Fruit fly (Drosophila melanogaster): Measurements from ENCODE around the gene CG4709.

CG4709 gene

DNA sequence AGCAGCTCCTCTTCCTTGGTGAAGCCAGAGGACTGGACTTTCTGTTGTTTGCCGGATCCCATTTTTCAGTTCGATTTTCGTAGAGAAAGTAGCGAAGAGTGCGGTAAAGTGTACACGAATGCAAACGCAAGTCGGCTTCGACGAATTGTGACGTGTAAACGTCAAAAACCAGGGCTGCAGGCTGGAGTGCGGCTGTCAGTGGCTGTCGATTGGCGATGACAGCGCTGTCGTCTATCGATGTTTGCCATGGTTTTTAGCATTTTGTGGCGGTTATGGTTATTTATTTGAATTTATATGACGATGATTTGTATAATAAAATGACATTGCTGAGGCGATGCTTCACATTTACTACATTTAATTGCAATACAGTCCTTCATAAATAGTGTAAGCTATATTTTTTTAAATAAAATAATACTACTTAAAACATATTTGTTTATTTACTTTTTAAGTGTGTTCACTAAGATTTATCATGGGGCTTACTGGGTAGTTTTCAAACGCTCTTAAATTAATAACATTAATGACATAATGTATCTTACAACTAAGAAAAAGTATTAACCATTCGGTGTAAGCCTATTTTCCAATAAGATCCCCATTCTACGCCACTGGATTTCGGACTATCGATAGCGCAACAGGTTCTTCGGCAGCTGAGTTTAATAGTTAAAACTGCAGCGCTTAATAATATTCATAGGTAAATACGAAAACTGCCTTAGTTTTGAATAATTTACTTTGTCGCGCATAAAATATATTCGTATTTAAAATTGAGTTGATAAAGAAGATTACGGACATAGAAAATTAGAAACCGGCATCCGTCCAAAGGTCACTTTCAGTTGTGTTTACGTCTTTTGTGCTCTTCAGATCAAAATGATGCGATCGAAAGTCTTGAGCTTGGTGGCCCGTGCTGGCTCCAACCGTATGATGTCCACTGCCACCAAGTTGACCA lies 35.8 kb upstream of the CG4709 start, which contains the start of the genes CG5885 and CG4598:
CG5885 (minus strand) TSS at position 311 of the 940 bp plus-strand sequence.
CG4598 (plus strand) TSS at position 599 of the 940 bp plus-strand sequence.
- TF ChIP-seq lola (GFP tag; optimal IDR thresholded peaks at IDR 0.05) = no peak
- TF ChIP-seq dsf (GFP tag; optimal IDR thresholded peaks at IDR 0.05; ENCODE audit: borderline replicate concordance) = peak; percentile 28
- TF ChIP-seq Vsx2 (GFP tag; optimal IDR thresholded peaks at IDR 0.05; ENCODE audit: partially characterized antibody) = no peak
- peak; percentile 97 for TF ChIP-seq CrebA (GFP tag; optimal IDR thresholded peaks at IDR 0.05; ENCODE audit: borderline replicate concordance)
- TF ChIP-seq pan (optimal IDR thresholded peaks at IDR 0.05) = no peak
- peak; percentile 55 for TF ChIP-seq br (GFP tag; optimal IDR thresholded peaks at IDR 0.05)
- peak; percentile 86 for TF ChIP-seq Hnf4 (GFP tag; optimal IDR thresholded peaks at IDR 0.05)
- peak in 1 of 2 experiments; percentile 5 for TF ChIP-seq dl (GFP tag; optimal IDR thresholded peaks at IDR 0.05; ENCODE audit: insufficient read depth in 1 of 2, partially characterized antibody in 2 of 2)
- no peak for TF ChIP-seq GATAd (GFP tag; optimal IDR thresholded peaks at IDR 0.05)
- TF ChIP-seq foxo (GFP tag; optimal IDR thresholded peaks at IDR 0.05) = peak in 1 of 2 experiments; percentile 83
- no peak for TF ChIP-seq usp (GFP tag; optimal IDR thresholded peaks at IDR 0.05)
- peak; percentile 68 for TF ChIP-seq Sp1 (GFP tag; optimal IDR thresholded peaks at IDR 0.05)
- peak; percentile 45 for TF ChIP-seq Dif (GFP tag; optimal IDR thresholded peaks at IDR 0.05; ENCODE audit: partially characterized antibody)
- TF ChIP-seq Hr78 (GFP tag; optimal IDR thresholded peaks at IDR 0.05) = no peak
- peak; percentile 79 for TF ChIP-seq fru (GFP tag; optimal IDR thresholded peaks at IDR 0.05)
- TF ChIP-seq psq (GFP tag; optimal IDR thresholded peaks at IDR 0.05) = peak; percentile 61
- no peak for TF ChIP-seq tai (GFP tag; optimal IDR thresholded peaks at IDR 0.05)
- peak; percentile 47 for TF ChIP-seq sv (GFP tag; optimal IDR thresholded peaks at IDR 0.05)
- peak; percentile 56 for TF ChIP-seq Hr83 (GFP tag; optimal IDR thresholded peaks at IDR 0.05; ENCODE audit: poor library complexity, severe bottlenecking)
- TF ChIP-seq sage (GFP tag; optimal IDR thresholded peaks at IDR 0.05) = peak; percentile 56
- TF ChIP-seq Abd-B (GFP tag; optimal IDR thresholded peaks at IDR 0.05) = no peak
- no peak for TF ChIP-seq Mio (GFP tag; optimal IDR thresholded peaks at IDR 0.05)
- no peak for TF ChIP-seq N (GFP tag; optimal IDR thresholded peaks at IDR 0.05)
- TF ChIP-seq rgr (GFP tag; optimal IDR thresholded peaks at IDR 0.05) = peak; percentile 61
- peak; percentile 36 for TF ChIP-seq woc (GFP tag; optimal IDR thresholded peaks at IDR 0.05)
- TF ChIP-seq brk (GFP tag; optimal IDR thresholded peaks at IDR 0.05) = no peak
- TF ChIP-seq Rel (GFP tag; optimal IDR thresholded peaks at IDR 0.05) = no peak
- no peak for TF ChIP-seq Rel (tag; optimal IDR thresholded peaks at IDR 0.05)
- peak; percentile 19 for TF ChIP-seq dmrt93B (GFP tag; optimal IDR thresholded peaks at IDR 0.05)
- peak; percentile 75 for TF ChIP-seq OdsH (GFP tag; optimal IDR thresholded peaks at IDR 0.05)
- no peak for TF ChIP-seq jim (GFP tag; optimal IDR thresholded peaks at IDR 0.05)
- no peak for TF ChIP-seq Dfd (GFP tag; optimal IDR thresholded peaks at IDR 0.05)
- TF ChIP-seq Jra (GFP tag; optimal IDR thresholded peaks at IDR 0.05) = peak; percentile 70
- peak; percentile 68 for TF ChIP-seq HLH106 (tag; optimal IDR thresholded peaks at IDR 0.05)
- peak; percentile 57 for TF ChIP-seq ey (GFP tag; optimal IDR thresholded peaks at IDR 0.05)
- peak; percentile 70 for TF ChIP-seq h (GFP tag; optimal IDR thresholded peaks at IDR 0.05)
- no peak for TF ChIP-seq CG32264 (GFP tag; optimal IDR thresholded peaks at IDR 0.05)
- no peak for TF ChIP-seq Myc (optimal IDR thresholded peaks at IDR 0.05)
- TF ChIP-seq CG9705 (GFP tag; optimal IDR thresholded peaks at IDR 0.05) = peak; percentile 31

DNA sequence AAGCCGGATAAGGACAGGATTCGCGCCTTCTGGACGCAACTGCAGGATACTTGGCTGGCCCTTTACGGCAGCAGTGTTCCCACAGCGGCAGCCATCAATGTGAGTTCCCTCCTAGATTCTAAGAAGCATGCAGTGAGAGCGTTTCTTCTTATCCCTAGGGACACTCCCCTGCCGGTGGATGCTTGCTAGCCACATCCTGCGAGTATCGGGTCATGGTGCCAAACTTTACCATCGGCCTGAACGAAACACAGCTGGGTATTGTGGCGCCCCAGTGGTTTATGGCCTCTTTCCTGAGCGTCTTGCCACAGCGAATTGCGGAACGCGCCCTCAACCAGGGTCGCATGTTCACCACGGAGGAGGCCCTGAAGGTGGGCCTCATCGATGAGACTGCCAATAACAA lies 34.9 kb upstream of the CG4709 start:
- TF ChIP-seq GATAd (GFP tag; optimal IDR thresholded peaks at IDR 0.05) (no peak), br (GFP tag; optimal IDR thresholded peaks at IDR 0.05) (no peak), dsf (GFP tag; optimal IDR thresholded peaks at IDR 0.05; ENCODE audit: borderline replicate concordance) (no peak), Vsx2 (GFP tag; optimal IDR thresholded peaks at IDR 0.05; ENCODE audit: partially characterized antibody) (no peak), usp (GFP tag; optimal IDR thresholded peaks at IDR 0.05) (no peak), Jra (GFP tag; optimal IDR thresholded peaks at IDR 0.05) (no peak), fru (GFP tag; optimal IDR thresholded peaks at IDR 0.05) (no peak), Rel (GFP tag; optimal IDR thresholded peaks at IDR 0.05) (no peak), Rel (tag; optimal IDR thresholded peaks at IDR 0.05) (no peak), Hr83 (GFP tag; optimal IDR thresholded peaks at IDR 0.05; ENCODE audit: poor library complexity, severe bottlenecking) (no peak), sv (GFP tag; optimal IDR thresholded peaks at IDR 0.05) (no peak), sage (GFP tag; optimal IDR thresholded peaks at IDR 0.05) (no peak), rgr (GFP tag; optimal IDR thresholded peaks at IDR 0.05) (no peak), Dif (GFP tag; optimal IDR thresholded peaks at IDR 0.05; ENCODE audit: partially characterized antibody) (no peak), lola (GFP tag; optimal IDR thresholded peaks at IDR 0.05) (no peak), Hr78 (GFP tag; optimal IDR thresholded peaks at IDR 0.05) (no peak), Abd-B (GFP tag; optimal IDR thresholded peaks at IDR 0.05) (no peak), tai (GFP tag; optimal IDR thresholded peaks at IDR 0.05) (no peak)

All from whole organism, wandering third instar larva.